Worm (Caenorhabditis elegans) whole organism, mixed stage, embryonic: Measurements from ENCODE around the gene col-88.

Source experiments
- bed-3 ChIP-seq: fragments of 200-800 bp; sonication (Bioruptor generic); optimal IDR thresholded peaks from 3 replicates; lab custom pipeline; 2018; ENCODE audit warnings: mild to moderate bottlenecking, missing genetic modification characterization, moderate library complexity, missing compliant biosample characterization
- ceh-39 ChIP-seq: fragments of 150-350 bp; optimal IDR thresholded peaks from 2 replicates; lab custom pipeline; 2014; ENCODE audit warnings: missing biosample characterization, missing genetic modification characterization
- lsy-2 ChIP-seq: fragments of 150-350 bp; optimal IDR thresholded peaks from 2 replicates; lab custom pipeline; 2014; ENCODE audit warnings: missing biosample characterization, missing genetic modification characterization
- nhr-12 ChIP-seq: fragments of 150-350 bp; optimal IDR thresholded peaks from 2 replicates; lab custom pipeline; 2014; ENCODE audit warnings: missing biosample characterization, missing genetic modification characterization
- nhr-28 ChIP-seq: fragments of 150-350 bp; optimal IDR thresholded peaks from 2 replicates; lab custom pipeline; 2014; ENCODE audit warnings: missing biosample characterization, missing genetic modification characterization
- ztf-11 ChIP-seq: fragments of 150-350 bp; optimal IDR thresholded peaks from 2 replicates; lab custom pipeline; 2014; ENCODE audit warnings: missing biosample characterization, missing genetic modification characterization

DNA sequence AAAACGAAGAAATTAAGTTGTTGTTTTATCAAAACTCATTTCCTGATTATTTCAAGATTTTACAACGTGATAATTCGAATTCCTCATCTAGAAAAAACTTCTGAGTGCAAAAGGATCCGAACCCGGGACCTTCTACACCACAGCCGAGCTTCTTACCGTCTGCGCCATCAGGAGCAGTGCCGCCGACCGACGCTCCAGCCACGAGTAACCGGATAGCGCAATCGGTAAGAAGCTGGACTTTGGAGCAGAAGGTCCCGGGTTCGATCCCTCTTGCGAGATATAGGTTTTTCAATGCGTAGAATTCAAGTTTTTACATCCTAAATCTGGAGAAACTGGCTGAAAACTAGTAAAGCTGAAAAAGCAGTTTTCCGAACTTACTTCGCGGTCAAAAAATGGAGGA lies 12.8 kb downstream of the col-88 start:
- TF ChIP-seq lsy-2 = no peak
- no peak for TF ChIP-seq nhr-28
- TF ChIP-seq bed-3 (GFP tag; lab: Kevin White, UChicago) = no peak
- TF ChIP-seq nhr-12 (tag; lab: Kevin White, UChicago) = no peak
- TF ChIP-seq ceh-39 (tag; lab: Kevin White, UChicago) = no peak
- no peak for TF ChIP-seq ztf-11 (tag; lab: Kevin White, UChicago)
